Worm (Caenorhabditis elegans): ENCODE data around the gene ser-6.

- TF ChIP-seq ama-1 (optimal IDR thresholded peaks at IDR 0.05) (no peak), tbx-11 (GFP tag; IDR thresholded peaks at IDR 0.05) (no peak)
Observed at ce11 chrIV:2916043-2916442, 43.9 kb upstream of the ser-6 start.

All from whole organism, early embryonic.